Worm (Caenorhabditis elegans) whole organism, L4 larva: ENCODE data around the gene B0250.7.

ENCODE experiments used
- T26A8.4 ChIP-seq: fragments of 200-800 bp; sonication (Bioruptor generic); IDR thresholded peaks from 2 replicates; pipeline ENCODE4 v1.3.6; 2022; ENCODE audit warnings: missing genetic modification characterization, missing compliant biosample characterization
- Y75B8A.6 ChIP-seq: fragments of 200-800 bp; sonication (Bioruptor generic); IDR thresholded peaks from 2 replicates; pipeline ENCODE4 v1.3.6; 2022; ENCODE audit warnings: missing genetic modification reagents, missing genetic modification characterization, missing compliant biosample characterization
- ZK337.2 ChIP-seq: fragments of 200-800 bp; sonication (Bioruptor generic); IDR thresholded peaks from 2 replicates; pipeline ENCODE4 v1.3.6; 2022; ENCODE audit warnings: missing genetic modification reagents, missing genetic modification characterization, missing compliant biosample characterization
- aly-2 ChIP-seq: sonication (generic microtip); optimal IDR thresholded peaks from 2 replicates; lab custom pipeline; 2018; ENCODE audit warnings: missing biosample characterization, missing genetic modification characterization
- ama-1 ChIP-seq: fragments of 150-350 bp; optimal IDR thresholded peaks from 2 replicates; lab custom pipeline; 2014; ENCODE audit warnings: inconsistent platforms, mixed read lengths
- daf-12 ChIP-seq: fragments of 150-350 bp; optimal IDR thresholded peaks from 2 replicates; lab custom pipeline; 2014; ENCODE audit warnings: missing biosample characterization, missing genetic modification reagents, missing genetic modification characterization
- dpl-1 ChIP-seq: fragments of 150-350 bp; optimal IDR thresholded peaks from 2 replicates; lab custom pipeline; 2014; ENCODE audit warnings: missing biosample characterization, missing genetic modification reagents, missing genetic modification characterization
- jun-1 ChIP-seq: fragments of 150-350 bp; optimal IDR thresholded peaks from 2 replicates; lab custom pipeline; 2014; ENCODE audit warnings: missing biosample characterization, missing genetic modification reagents, missing genetic modification characterization
- lin-29 ChIP-seq: fragments of 200-800 bp; sonication (Bioruptor generic); IDR thresholded peaks from 2 replicates; pipeline ENCODE4 v1.3.6; 2022; ENCODE audit warnings: missing genetic modification reagents, missing genetic modification characterization, missing compliant biosample characterization
- nhr-76 ChIP-seq: fragments of 150-350 bp; optimal IDR thresholded peaks from 2 replicates; lab custom pipeline; 2014; ENCODE audit warnings: missing biosample characterization, missing genetic modification characterization
- nhr-77 ChIP-seq: fragments of 150-350 bp; optimal IDR thresholded peaks from 2 replicates; lab custom pipeline; 2014; ENCODE audit warnings: missing biosample characterization, missing genetic modification characterization
- php-3 ChIP-seq: fragments of 200-800 bp; sonication (Bioruptor generic); IDR thresholded peaks from 2 replicates; pipeline ENCODE4 v1.3.6; 2022; ENCODE audit warnings: missing genetic modification reagents, missing genetic modification characterization, missing compliant biosample characterization
- spr-1 ChIP-seq: sonication (generic microtip); optimal IDR thresholded peaks from 2 replicates; lab custom pipeline; 2016; ENCODE audit warnings: mild to moderate bottlenecking, missing genetic modification characterization, missing compliant biosample characterization
- ztf-7 ChIP-seq: fragments of 150-350 bp; optimal IDR thresholded peaks from 2 replicates; lab custom pipeline; 2014; ENCODE audit warnings: missing biosample characterization, missing genetic modification characterization

DNA sequence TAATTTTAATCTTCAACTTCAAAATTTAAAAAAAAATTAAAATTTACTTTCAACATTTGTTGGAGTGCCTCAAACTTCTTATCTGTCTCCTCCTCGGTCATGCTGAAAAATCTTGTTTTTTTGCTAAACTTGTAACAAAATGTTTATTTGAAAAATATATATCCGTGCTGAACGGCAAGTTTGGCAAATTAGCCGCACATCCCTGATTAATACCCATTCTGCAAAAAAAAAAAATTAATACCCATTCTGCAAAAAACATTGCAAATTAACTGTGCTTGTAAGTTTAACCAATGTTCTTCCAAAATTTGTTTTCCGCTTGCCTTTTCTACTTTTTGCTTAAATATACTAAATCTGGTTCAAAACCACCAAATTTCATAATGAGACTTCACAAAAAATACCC lies 22.8 kb downstream of the B0250.7 start, which contains the start of gene F48F5.6:
- TF ChIP-seq Y75B8A.6 (no peak), nhr-76 (tag; lab: Kevin White, UChicago) (no peak), lin-29 (no peak), daf-12 (tag; lab: Kevin White, UChicago) (no peak), jun-1 (tag; lab: Kevin White, UChicago) (no peak), spr-1 (tag; lab: Kevin White, UChicago) (no peak), ztf-7 (no peak), aly-2 (tag; lab: Kevin White, UChicago) (no peak), php-3 (no peak), nhr-77 (tag; lab: Kevin White, UChicago) (no peak), T26A8.4 (GFP tag; lab: Robert Waterston, UW) (no peak), ZK337.2 (GFP tag; lab: Robert Waterston, UW) (no peak), dpl-1 (GFP tag; lab: Kevin White, UChicago) (no peak), ama-1 (lab: Kevin White, UChicago) (no peak)
